Fruit fly (Drosophila melanogaster) S2 (cell line): ENCODE data around the gene CG3744.

Experiments
- CG8478 ChIP-seq: fragments of >200 bp; optimal IDR thresholded peaks from 2 replicates; lab custom pipeline; 2018
- CTCF ChIP-seq, 2 experiments: fragments of >200 bp; optimal IDR thresholded peaks; 2 replicates each; lab custom pipeline; 2018

- TF ChIP-seq CG8478 (lab: Kevin White, UChicago) (no peak), CTCF (optimal IDR thresholded peaks at IDR 0.05; lab: Kevin White, UChicago) (no peak)
These were observed 38.4 kb upstream of the CG3744 start for dm6 chr3R:24914864-24915263.
